Worm (Caenorhabditis elegans) whole organism, L1 larva: Measurements from ENCODE around the gene nhr-149.

Source experiments
- C16A3.4 ChIP-seq: fragments of 150-350 bp; optimal IDR thresholded peaks from 2 replicates; lab custom pipeline; 2014; ENCODE audit warnings: missing biosample characterization, missing genetic modification characterization
- Y116A8C.19 ChIP-seq: sonication (generic microtip); optimal IDR thresholded peaks from 2 replicates; lab custom pipeline; 2016; ENCODE audit warnings: missing compliant biosample characterization, missing genetic modification characterization, borderline replicate concordance
- aly-2 ChIP-seq: fragments of 150-350 bp; optimal IDR thresholded peaks from 2 replicates; lab custom pipeline; 2014; ENCODE audit warnings: missing biosample characterization, missing genetic modification characterization
- ama-1 ChIP-seq: fragments of 150-350 bp; optimal IDR thresholded peaks from 2 replicates; lab custom pipeline; 2014
- blmp-1 ChIP-seq: fragments of 150-350 bp; optimal IDR thresholded peaks from 2 replicates; lab custom pipeline; 2014; ENCODE audit warnings: missing biosample characterization, missing genetic modification characterization
- ceh-63 ChIP-seq: fragments of 200-800 bp; sonication (Bioruptor generic); optimal IDR thresholded peaks from 2 replicates; lab custom pipeline; 2018; ENCODE audit warnings: mild to moderate bottlenecking, missing genetic modification characterization, missing compliant biosample characterization
- dpl-1 ChIP-seq, 3 experiments: fragments of 150-350 bp in 2 of 3; sonication (generic microtip) in 1 of 3; optimal IDR thresholded peaks; 2 replicates each; lab custom pipeline; 2014 to 2017; ENCODE audit warnings: missing biosample characterization in 3 of 3, missing genetic modification characterization in 3 of 3, missing genetic modification reagents in 3 of 3
- dsc-1 ChIP-seq: sonication (generic microtip); optimal IDR thresholded peaks from 2 replicates; lab custom pipeline; 2016; ENCODE audit warnings: mild to moderate bottlenecking, missing genetic modification characterization, missing compliant biosample characterization
- efl-1 ChIP-seq, 4 experiments: fragments of 150-350 bp; optimal IDR thresholded peaks in 3 of 4; peaks in 1 of 4; 1 replicate in 1 of 4; 2 replicates in 3 of 4; lab custom pipeline; 2014; ENCODE audit warnings: missing biosample characterization in 2 of 4, missing genetic modification characterization in 2 of 4, missing genetic modification reagents in 2 of 4
- elt-3 ChIP-seq, 6 experiments: fragments of 150-350 bp in 1 of 6; sonication (generic microtip); optimal IDR thresholded peaks; 2 replicates each; lab custom pipeline; 2017 to 2018; ENCODE audit warnings: missing biosample characterization in 6 of 6, missing genetic modification characterization in 6 of 6, inconsistent platforms in 1 of 6
- fkh-4 ChIP-seq: sonication (generic microtip); optimal IDR thresholded peaks from 2 replicates; lab custom pipeline; 2016; ENCODE audit warnings: missing compliant biosample characterization, missing genetic modification characterization, borderline replicate concordance
- fos-1 ChIP-seq: fragments of 150-350 bp; optimal IDR thresholded peaks from 2 replicates; lab custom pipeline; 2014; ENCODE audit warnings: missing biosample characterization, missing genetic modification characterization
- grh-1 ChIP-seq: fragments of 200-800 bp; sonication (Bioruptor generic); IDR thresholded peaks from 2 replicates; pipeline ENCODE4 v1.3.6; 2022; ENCODE audit warnings: missing genetic modification reagents, missing genetic modification characterization, missing compliant biosample characterization
- hlh-17 ChIP-seq: fragments of 200-800 bp; sonication (Bioruptor generic); optimal IDR thresholded peaks from 2 replicates; lab custom pipeline; 2018; ENCODE audit warnings: missing genetic modification characterization, mild to moderate bottlenecking, missing compliant biosample characterization, moderate library complexity, borderline replicate concordance
- hpl-2 ChIP-seq: fragments of 150-350 bp; optimal IDR thresholded peaks from 2 replicates; lab custom pipeline; 2014; ENCODE audit warnings: missing biosample characterization, missing genetic modification reagents, missing genetic modification characterization
- isw-1 ChIP-seq: fragments of 200-800 bp; sonication (Bioruptor generic); IDR thresholded peaks from 2 replicates; pipeline ENCODE4 v1.3.6; 2022; ENCODE audit warnings: missing genetic modification characterization, missing compliant biosample characterization
- jun-1 ChIP-seq: fragments of 150-350 bp; optimal IDR thresholded peaks from 2 replicates; lab custom pipeline; 2014; ENCODE audit warnings: missing biosample characterization, missing genetic modification reagents, missing genetic modification characterization
- lin-14 ChIP-seq: fragments of 200-800 bp; sonication (Bioruptor generic); optimal IDR thresholded peaks from 2 replicates; lab custom pipeline; 2018; ENCODE audit warnings: mild to moderate bottlenecking, missing genetic modification characterization, moderate library complexity, missing compliant biosample characterization
- mab-9 ChIP-seq: fragments of 200-800 bp; sonication (Bioruptor generic); IDR thresholded peaks from 2 replicates; pipeline ENCODE4 v1.3.6; 2022; ENCODE audit warnings: missing genetic modification reagents, missing genetic modification characterization, missing compliant biosample characterization
- mdl-1 ChIP-seq, 2 experiments: fragments of 150-350 bp; optimal IDR thresholded peaks; 2 replicates each; lab custom pipeline; 2014 to 2017; ENCODE audit warnings: missing biosample characterization in 2 of 2, missing genetic modification characterization in 2 of 2, inconsistent platforms in 1 of 2
- nhr-11 ChIP-seq: fragments of 150-350 bp; optimal IDR thresholded peaks from 2 replicates; lab custom pipeline; 2014; ENCODE audit warnings: missing biosample characterization, missing genetic modification characterization
- nhr-12 ChIP-seq: sonication (generic microtip); optimal IDR thresholded peaks from 2 replicates; lab custom pipeline; 2017; ENCODE audit warnings: missing biosample characterization, missing genetic modification characterization
- nhr-19 ChIP-seq: fragments of 200-800 bp; sonication (Bioruptor generic); conservative IDR thresholded peaks from 2 replicates; pipeline ENCODE4 v1.3.6; 2022; ENCODE audit warnings: missing genetic modification characterization, missing compliant biosample characterization
- nhr-237 ChIP-seq: fragments of 150-350 bp; optimal IDR thresholded peaks from 2 replicates; lab custom pipeline; 2014; ENCODE audit warnings: missing biosample characterization, missing genetic modification characterization
- nhr-47 ChIP-seq: sonication (generic microtip); optimal IDR thresholded peaks from 2 replicates; lab custom pipeline; 2016; ENCODE audit warnings: mild to moderate bottlenecking, missing genetic modification characterization, moderate library complexity, missing compliant biosample characterization
- nhr-71 ChIP-seq: sonication (generic microtip); optimal IDR thresholded peaks from 2 replicates; lab custom pipeline; 2016; ENCODE audit warnings: mild to moderate bottlenecking, missing genetic modification characterization, moderate library complexity, missing compliant biosample characterization
- nhr-76 ChIP-seq: sonication (generic microtip); optimal IDR thresholded peaks from 2 replicates; lab custom pipeline; 2017; ENCODE audit warnings: missing biosample characterization, missing genetic modification characterization
- nhr-84 ChIP-seq: sonication (generic microtip); optimal IDR thresholded peaks from 2 replicates; lab custom pipeline; 2017; ENCODE audit warnings: missing biosample characterization, missing genetic modification characterization
- nhr-90 ChIP-seq: sonication (generic microtip); optimal IDR thresholded peaks from 2 replicates; lab custom pipeline; 2016; ENCODE audit warnings: mild to moderate bottlenecking, missing genetic modification characterization, missing compliant biosample characterization; ENCODE audit not compliant: poor library complexity
- snpc-4 ChIP-seq: fragments of 150-350 bp; optimal IDR thresholded peaks from 2 replicates; lab custom pipeline; 2014; ENCODE audit warnings: missing biosample characterization, missing genetic modification characterization
- snu-23 ChIP-seq: sonication (generic microtip); optimal IDR thresholded peaks from 2 replicates; lab custom pipeline; 2016; ENCODE audit warnings: missing genetic modification characterization, missing compliant biosample characterization
- sox-4 ChIP-seq: sonication (generic microtip); optimal IDR thresholded peaks from 2 replicates; lab custom pipeline; 2016; ENCODE audit warnings: missing genetic modification characterization, missing compliant biosample characterization
- sptf-1 ChIP-seq: fragments of 150-350 bp; optimal IDR thresholded peaks from 2 replicates; lab custom pipeline; 2014; ENCODE audit warnings: missing biosample characterization, missing genetic modification characterization
- tbx-2 ChIP-seq: sonication (generic microtip); optimal IDR thresholded peaks from 2 replicates; lab custom pipeline; 2016; ENCODE audit warnings: missing genetic modification characterization, missing compliant biosample characterization
- unc-130 ChIP-seq: fragments of 150-350 bp; optimal IDR thresholded peaks from 2 replicates; lab custom pipeline; 2017; ENCODE audit warnings: missing biosample characterization, missing genetic modification characterization, inconsistent platforms
- unc-30 ChIP-seq: sonication (generic microtip); optimal IDR thresholded peaks from 2 replicates; lab custom pipeline; 2017; ENCODE audit warnings: missing biosample characterization, missing genetic modification characterization
- unc-62 ChIP-seq: fragments of 150-350 bp; optimal IDR thresholded peaks from 2 replicates; lab custom pipeline; 2014; ENCODE audit warnings: missing biosample characterization, missing genetic modification reagents, missing genetic modification characterization
- zip-4 ChIP-seq: fragments of 200-800 bp; sonication (Bioruptor generic); optimal IDR thresholded peaks from 2 replicates; lab custom pipeline; 2018; ENCODE audit warnings: mild to moderate bottlenecking, missing genetic modification characterization, moderate library complexity, missing compliant biosample characterization

The nhr-149 gene

DNA sequence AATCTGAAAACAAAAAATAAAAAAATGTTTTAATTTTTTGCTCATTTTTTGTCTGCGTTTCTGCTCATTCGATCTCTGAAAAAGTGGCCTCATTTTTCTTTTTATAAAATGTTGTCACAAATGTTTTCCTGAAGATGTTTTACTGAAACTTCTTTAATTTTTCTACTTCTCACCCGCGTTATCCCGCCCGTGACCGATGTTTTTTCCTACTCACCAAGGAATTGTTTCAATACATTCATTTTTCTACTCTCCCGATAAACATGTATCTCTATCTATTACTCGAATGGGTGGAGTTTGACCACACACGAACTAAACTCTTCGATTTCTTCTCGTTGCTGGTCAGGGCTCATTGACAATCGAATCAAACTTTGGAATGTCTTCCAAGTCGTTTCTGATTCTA, 18.6 kb downstream of the nhr-149 start, which contains the start of gene F10G2.2:
Gene F10G2.2, plus strand, starts transcription at position 301 of the 400 bp plus-strand sequence.
- TF ChIP-seq snpc-4 (tag; lab: Kevin White, UChicago) (no peak), jun-1 (tag; lab: Kevin White, UChicago) (no peak), snu-23 (no peak)
- TF ChIP-seq, all 84 proteins: peak for 0

DNA sequence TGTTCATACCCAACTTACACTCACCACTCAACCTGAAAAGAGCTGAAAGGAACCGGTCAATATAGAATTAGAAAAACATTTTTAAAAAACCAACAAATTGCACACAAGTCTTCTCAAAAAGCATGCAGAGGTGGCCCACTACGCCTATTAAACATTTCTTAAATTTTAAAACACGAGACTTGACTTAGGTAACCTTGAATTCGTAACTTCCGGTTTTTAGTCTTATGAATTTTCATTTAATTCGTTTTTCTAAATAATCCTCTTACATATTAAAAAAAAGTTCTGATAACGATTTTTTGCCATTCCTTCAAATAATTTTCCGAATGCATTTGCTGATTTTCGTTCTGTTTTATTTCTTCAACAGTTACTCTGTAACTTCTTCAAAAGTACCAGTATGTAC, 21.3 kb downstream of the nhr-149 start, which contains the start of gene clec-7:
Gene clec-7, plus strand, starts transcription at position 301 of the 400 bp plus-strand sequence.
- no peak for TF ChIP-seq dpl-1 (GFP tag; optimal IDR thresholded peaks at IDR 0.05; lab: Kevin White, UChicago)
- no peak for TF ChIP-seq aly-2 (tag; lab: Kevin White, UChicago)
- TF ChIP-seq nhr-47 (tag; lab: Kevin White, UChicago), result no peak
- no peak for TF ChIP-seq blmp-1

DNA sequence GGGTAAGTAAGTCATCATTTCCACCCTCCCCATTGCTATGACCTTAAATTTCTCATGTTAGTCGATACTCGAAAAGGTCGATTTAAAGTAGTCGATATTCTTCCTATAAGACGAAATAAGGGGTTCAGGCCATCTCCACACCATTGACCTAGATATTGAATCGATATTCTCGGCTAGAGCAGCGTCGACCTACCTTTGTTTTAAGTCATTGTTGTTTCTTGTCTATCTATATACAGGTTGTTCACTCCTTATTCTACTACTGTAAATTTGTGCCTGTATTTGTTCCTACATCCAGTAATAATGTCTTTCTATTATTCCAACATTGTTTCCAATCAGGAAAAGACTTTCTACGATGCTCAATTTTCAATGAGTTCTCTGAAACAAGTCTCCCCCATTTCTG, 22.5 kb downstream of the nhr-149 start, which contains the start of gene F10G2.4:
Gene F10G2.4, plus strand, starts transcription at position 301 of the 400 bp plus-strand sequence.
- TF ChIP-seq nhr-76 (tag; lab: Kevin White, UChicago), result no peak
- no peak for TF ChIP-seq nhr-12 (tag; lab: Kevin White, UChicago)
- no peak for TF ChIP-seq blmp-1
- TF ChIP-seq mab-9 (GFP tag; lab: Robert Waterston, UW), result no peak
- no peak for TF ChIP-seq nhr-11 (tag; lab: Kevin White, UChicago)
- no peak for TF ChIP-seq lin-14 (GFP tag; lab: Kevin White, UChicago)
- no peak for TF ChIP-seq elt-3 (tag; optimal IDR thresholded peaks at IDR 0.05; lab: Kevin White, UChicago)
- TF ChIP-seq, all 84 proteins: peak for 0

DNA sequence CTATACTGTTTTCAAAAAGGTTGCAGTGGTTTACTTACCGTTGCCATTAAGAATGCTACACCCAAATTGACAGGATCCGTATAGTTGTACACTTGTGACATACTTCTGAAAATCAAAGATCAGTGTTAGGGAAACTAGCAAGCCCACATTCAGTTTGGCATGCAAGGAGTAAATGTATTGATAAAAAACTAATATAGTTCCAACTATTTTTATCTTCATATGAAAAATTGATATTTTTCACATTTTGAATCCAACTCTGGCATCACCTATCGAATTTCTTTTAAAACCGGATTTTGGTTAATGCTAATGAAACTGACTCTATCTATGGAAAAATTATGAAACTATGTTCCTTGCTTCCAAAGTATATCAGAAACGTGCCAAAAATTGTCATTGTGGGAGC, 24.2 kb downstream of the nhr-149 start, which contains the start of gene srx-92:
Gene srx-92, minus strand, starts transcription at position 101 of the 400 bp plus-strand sequence.
- no peak for TF ChIP-seq nhr-19 (GFP tag; lab: Robert Waterston, UW)
- TF ChIP-seq zip-4 (GFP tag; lab: Kevin White, UChicago), result no peak
- no peak for TF ChIP-seq dsc-1 (tag; lab: Kevin White, UChicago)
- TF ChIP-seq fkh-4 (tag; lab: Kevin White, UChicago), result no peak
- TF ChIP-seq mdl-1 (tag; optimal IDR thresholded peaks at IDR 0.05; lab: Kevin White, UChicago), result no peak
- no peak for TF ChIP-seq nhr-84
- no peak for TF ChIP-seq ama-1 (lab: Kevin White, UChicago)
- TF ChIP-seq nhr-237 (tag; lab: Kevin White, UChicago), result no peak
- no peak for TF ChIP-seq sox-4 (tag; lab: Kevin White, UChicago)
- TF ChIP-seq unc-62 (GFP tag; lab: Kevin White, UChicago), result no peak
- TF ChIP-seq nhr-90 (tag; lab: Kevin White, UChicago), result no peak
- TF ChIP-seq ceh-63 (GFP tag; lab: Kevin White, UChicago), result no peak
- TF ChIP-seq fos-1, result no peak
- no peak for TF ChIP-seq nhr-12 (tag; lab: Kevin White, UChicago)
- no peak for TF ChIP-seq hlh-17 (GFP tag; lab: Kevin White, UChicago)
- no peak for TF ChIP-seq sptf-1 (tag; lab: Kevin White, UChicago)

DNA sequence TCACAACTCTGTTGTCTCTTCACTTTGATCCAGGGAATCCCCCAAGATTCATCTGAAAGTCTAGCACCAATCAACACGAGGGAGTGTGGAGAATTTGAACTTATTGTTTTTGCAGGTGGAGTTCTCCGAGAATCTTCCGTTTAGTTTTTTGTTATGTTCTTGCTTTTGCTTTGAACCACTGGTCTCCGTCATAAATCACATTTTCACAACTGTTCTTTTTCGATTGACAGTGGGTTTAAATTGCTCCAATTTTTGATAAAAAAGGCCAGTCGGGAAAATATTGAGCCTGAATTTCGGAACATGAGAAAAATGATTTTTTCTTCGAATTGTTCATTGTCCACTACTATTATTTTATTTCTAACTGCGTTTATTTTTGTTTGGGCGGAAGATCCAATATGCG, 27.5 kb downstream of the nhr-149 start, which contains the start of gene F10G2.10:
Gene F10G2.10, plus strand, starts transcription at position 301 of the 400 bp plus-strand sequence.
- TF ChIP-seq grh-1 (no peak), unc-130 (tag; lab: Kevin White, UChicago) (no peak), unc-30 (tag; lab: Kevin White, UChicago) (no peak), Y116A8C.19 (tag; lab: Kevin White, UChicago) (no peak), C16A3.4 (tag; lab: Kevin White, UChicago) (no peak), nhr-71 (tag; lab: Kevin White, UChicago) (no peak), isw-1 (no peak), hpl-2 (no peak), tbx-2 (no peak), efl-1 (optimal IDR thresholded peaks at IDR 0.05; lab: Kevin White, UChicago) (no peak), efl-1 (GFP tag; optimal IDR thresholded peaks at IDR 0.05 in 1 of 2; lab: Kevin White, UChicago) (no peak)
